Fruit fly (Drosophila melanogaster) whole organism, wandering third instar larva: ENCODE results near the gene AP-2mu.

Experiments used
- Abd-B ChIP-seq: fragments of >200 bp; optimal IDR thresholded peaks from 2 replicates; lab custom pipeline; 2017; ENCODE audit warnings: missing biosample characterization, missing genetic modification characterization
- CG32264 ChIP-seq: fragments of 200-800 bp; sonication (Bioruptor generic); optimal IDR thresholded peaks from 2 replicates; lab custom pipeline; 2016; ENCODE audit warnings: missing biosample characterization, missing genetic modification characterization
- CG9705 ChIP-seq: fragments of 200-800 bp; sonication (Bioruptor generic); optimal IDR thresholded peaks from 2 replicates; lab custom pipeline; 2018; ENCODE audit warnings: missing biosample characterization, mild to moderate bottlenecking, missing genetic modification characterization
- CrebA ChIP-seq: fragments of 200-800 bp; sonication (Bioruptor generic); optimal IDR thresholded peaks from 2 replicates; lab custom pipeline; 2016; ENCODE audit warnings: missing biosample characterization, mild to moderate bottlenecking, missing genetic modification characterization, borderline replicate concordance
- Dfd ChIP-seq: fragments of >200 bp; optimal IDR thresholded peaks from 2 replicates; lab custom pipeline; 2017; ENCODE audit warnings: missing biosample characterization, missing genetic modification characterization
- Dif ChIP-seq: fragments of 200-275, 200-300 bp; sonication (Bioruptor generic); optimal IDR thresholded peaks from 2 replicates; lab custom pipeline; 2018; ENCODE audit warnings: missing biosample characterization, missing genetic modification characterization; ENCODE audit not compliant: partially characterized antibody
- HLH106 ChIP-seq: fragments of 200-800 bp; optimal IDR thresholded peaks from 3 replicates; lab custom pipeline; 2019; ENCODE audit warnings: missing biosample characterization, mild to moderate bottlenecking, missing genetic modification characterization, moderate library complexity
- Hnf4 ChIP-seq: fragments of 200-800 bp; sonication (Bioruptor generic); optimal IDR thresholded peaks from 2 replicates; lab custom pipeline; 2016; ENCODE audit warnings: missing biosample characterization, mild to moderate bottlenecking, missing genetic modification characterization
- Hr78 ChIP-seq: fragments of >200 bp; optimal IDR thresholded peaks from 2 replicates; lab custom pipeline; 2017; ENCODE audit warnings: missing biosample characterization, missing genetic modification characterization
- Hr83 ChIP-seq: fragments of 200-300 bp; sonication (Bioruptor generic); optimal IDR thresholded peaks from 2 replicates; lab custom pipeline; 2016; ENCODE audit warnings: missing biosample characterization, mild to moderate bottlenecking, missing genetic modification characterization, moderate library complexity; ENCODE audit not compliant: poor library complexity, severe bottlenecking
- Jra ChIP-seq: sonication (Bioruptor generic); optimal IDR thresholded peaks from 2 replicates; lab custom pipeline; 2016; ENCODE audit warnings: missing biosample characterization, missing genetic modification characterization
- Mio ChIP-seq: sonication (Bioruptor generic); optimal IDR thresholded peaks from 2 replicates; lab custom pipeline; 2016; ENCODE audit warnings: missing biosample characterization, missing genetic modification characterization
- Myc ChIP-seq: fragments of >200 bp; optimal IDR thresholded peaks from 2 replicates; lab custom pipeline; 2017
- N ChIP-seq: fragments of >200 bp; optimal IDR thresholded peaks from 2 replicates; lab custom pipeline; 2018; ENCODE audit warnings: missing biosample characterization, missing external identifiers, missing genetic modification characterization
- OdsH ChIP-seq: fragments of 200-800 bp; sonication (Bioruptor generic); optimal IDR thresholded peaks from 2 replicates; lab custom pipeline; 2016; ENCODE audit warnings: missing biosample characterization, mild to moderate bottlenecking, missing genetic modification characterization
- Rel ChIP-seq, 2 experiments: fragments of 200-800 bp; sonication (Bioruptor generic) in 1 of 2; optimal IDR thresholded peaks; 2 replicates in 1 of 2; 3 replicates in 1 of 2; lab custom pipeline; 2016 to 2019; ENCODE audit warnings: mild to moderate bottlenecking in 2 of 2, missing biosample characterization in 2 of 2, missing genetic modification characterization in 2 of 2, moderate library complexity in 1 of 2
- Sp1 ChIP-seq: fragments of 200-800 bp; sonication (Bioruptor generic); optimal IDR thresholded peaks from 3 replicates; lab custom pipeline; 2019; ENCODE audit warnings: missing biosample characterization, mild to moderate bottlenecking, missing genetic modification characterization, moderate library complexity
- Vsx2 ChIP-seq: fragments of 200-300, 225-300 bp; sonication (Bioruptor generic); optimal IDR thresholded peaks from 2 replicates; lab custom pipeline; 2018; ENCODE audit warnings: missing biosample characterization, missing genetic modification characterization; ENCODE audit not compliant: partially characterized antibody
- br ChIP-seq: fragments of 200-800 bp; sonication (Bioruptor generic); optimal IDR thresholded peaks from 2 replicates; lab custom pipeline; 2016; ENCODE audit warnings: missing biosample characterization, missing genetic modification characterization
- brk ChIP-seq: fragments of 200-800 bp; sonication (Bioruptor generic); optimal IDR thresholded peaks from 2 replicates; lab custom pipeline; 2016; ENCODE audit warnings: missing biosample characterization, mild to moderate bottlenecking, missing genetic modification characterization
- dl ChIP-seq, 2 experiments: fragments of 175-275, 200-275 bp in 1 of 2; fragments of 200-275 bp in 1 of 2; sonication (Bioruptor generic); optimal IDR thresholded peaks; lab custom pipeline; 2018; ENCODE audit warnings: mild to moderate bottlenecking in 2 of 2, missing biosample characterization in 2 of 2, missing genetic modification characterization in 2 of 2, moderate library complexity in 2 of 2; ENCODE audit not compliant: partially characterized antibody in 2 of 2, insufficient read depth in 1 of 2
- ey ChIP-seq: fragments of 200-800 bp; sonication (Bioruptor generic); optimal IDR thresholded peaks from 2 replicates; lab custom pipeline; 2016; ENCODE audit warnings: missing biosample characterization, missing genetic modification characterization
- foxo ChIP-seq, 2 experiments: fragments of 200-800 bp; sonication (Bioruptor generic); optimal IDR thresholded peaks; 2 replicates in 1 of 2; 3 replicates in 1 of 2; lab custom pipeline; 2016 to 2017; ENCODE audit warnings: missing biosample characterization in 2 of 2, missing genetic modification characterization in 2 of 2
- fru ChIP-seq: fragments of 200-800 bp; sonication (Bioruptor generic); optimal IDR thresholded peaks from 3 replicates; lab custom pipeline; 2016; ENCODE audit warnings: missing biosample characterization, mild to moderate bottlenecking, missing genetic modification characterization
- h ChIP-seq: fragments of 200-800 bp; sonication (Bioruptor generic); optimal IDR thresholded peaks from 3 replicates; lab custom pipeline; 2016; ENCODE audit warnings: missing biosample characterization, mild to moderate bottlenecking, missing genetic modification characterization
- jim ChIP-seq: fragments of 175-275, 200-325 bp; sonication (Bioruptor generic); optimal IDR thresholded peaks from 2 replicates; lab custom pipeline; 2016; ENCODE audit warnings: missing biosample characterization, mild to moderate bottlenecking, missing genetic modification characterization
- lola ChIP-seq: fragments of >200 bp; optimal IDR thresholded peaks from 2 replicates; lab custom pipeline; 2017; ENCODE audit warnings: missing biosample characterization, missing genetic modification characterization
- psq ChIP-seq: fragments of 200-800 bp; sonication (Bioruptor generic); optimal IDR thresholded peaks from 3 replicates; lab custom pipeline; 2017; ENCODE audit warnings: missing biosample characterization, mild to moderate bottlenecking, missing genetic modification characterization, moderate library complexity
- rgr ChIP-seq: fragments of 200-800 bp; sonication (Bioruptor generic); optimal IDR thresholded peaks from 3 replicates; lab custom pipeline; 2016; ENCODE audit warnings: missing biosample characterization, mild to moderate bottlenecking, missing genetic modification characterization
- sage ChIP-seq: fragments of 200-800 bp; sonication (Bioruptor generic); optimal IDR thresholded peaks from 2 replicates; lab custom pipeline; 2016; ENCODE audit warnings: missing biosample characterization, mild to moderate bottlenecking, missing genetic modification characterization
- sv ChIP-seq: fragments of 200-800 bp; sonication (Bioruptor generic); optimal IDR thresholded peaks from 3 replicates; lab custom pipeline; 2016; ENCODE audit warnings: missing biosample characterization, missing genetic modification characterization
- usp ChIP-seq: fragments of >200 bp; optimal IDR thresholded peaks from 2 replicates; lab custom pipeline; 2017; ENCODE audit warnings: missing biosample characterization, missing genetic modification characterization
- woc ChIP-seq: sonication (Bioruptor generic); optimal IDR thresholded peaks from 2 replicates; lab custom pipeline; 2016; ENCODE audit warnings: missing biosample characterization, mild to moderate bottlenecking, missing genetic modification characterization

AP-2mu gene

dm6 chr3R:22468829-22469487 lies 6.7 kb downstream of the AP-2mu start:
- TF ChIP-seq sv (GFP tag; lab: Kevin White, UChicago) (peak; percentile 69), brk (no peak), Rel (GFP tag; optimal IDR thresholded peaks at IDR 0.05; lab: Kevin White, UChicago) (no peak), Rel (tag; optimal IDR thresholded peaks at IDR 0.05; lab: Kevin White, UChicago) (no peak), Sp1 (peak; percentile 57), br (GFP tag; lab: Kevin White, UChicago) (peak; percentile 74), psq (GFP tag; lab: Kevin White, UChicago) (no peak), dl (GFP tag; optimal IDR thresholded peaks at IDR 0.05; lab: Kevin White, UChicago; ENCODE audit: insufficient read depth in 1 of 2, partially characterized antibody in 2 of 2) (no peak), Mio (GFP tag; lab: Kevin White, UChicago) (no peak), N (GFP tag; lab: Kevin White, UChicago) (no peak), CG9705 (no peak), Vsx2 (GFP tag; lab: Kevin White, UChicago) (no peak), Hnf4 (GFP tag; lab: Kevin White, UChicago) (no peak), rgr (GFP tag; lab: Kevin White, UChicago) (peak; percentile 59), usp (GFP tag; lab: Kevin White, UChicago) (no peak), sage (GFP tag; lab: Kevin White, UChicago) (no peak), ey (GFP tag; lab: Kevin White, UChicago) (peak; percentile 78), HLH106 (tag; lab: Kevin White, UChicago) (peak; percentile 67), Abd-B (GFP tag; lab: Kevin White, UChicago) (no peak), fru (GFP tag; lab: Kevin White, UChicago) (peak; percentile 79), Dif (GFP tag; lab: Kevin White, UChicago) (no peak), OdsH (GFP tag; lab: Kevin White, UChicago) (peak; percentile 43), woc (GFP tag; lab: Kevin White, UChicago) (peak; percentile 21), jim (GFP tag; lab: Kevin White, UChicago) (no peak), CG32264 (GFP tag; lab: Kevin White, UChicago) (peak; percentile 6), CrebA (no peak), Hr83 (no peak), h (GFP tag; lab: Kevin White, UChicago) (peak; percentile 74), foxo (GFP tag; optimal IDR thresholded peaks at IDR 0.05; lab: Kevin White, UChicago) (peak in 1 of 2 experiments; percentile 74), Dfd (no peak)

dm6 chr3R:22470064-22470463 lies 7.8 kb downstream of the AP-2mu start:
- no peak for TF ChIP-seq dl (GFP tag; optimal IDR thresholded peaks at IDR 0.05; lab: Kevin White, UChicago; ENCODE audit: insufficient read depth in 1 of 2, partially characterized antibody in 2 of 2)

dm6 chr3R:22483537-22483936 lies 21.3 kb downstream of the AP-2mu start:
- TF ChIP-seq Myc (lab: Kevin White, UChicago) = no peak
- no peak for TF ChIP-seq Hr78 (GFP tag; lab: Kevin White, UChicago)
- TF ChIP-seq psq (GFP tag; lab: Kevin White, UChicago) = no peak

dm6 chr3R:22487037-22487492 lies 24.8 kb downstream of the AP-2mu start, which contains the start of gene Pfdn5:
TSS of gene Pfdn5 (plus strand) at chr3R:22487039.
- no peak for TF ChIP-seq lola
- no peak for TF ChIP-seq h (GFP tag; lab: Kevin White, UChicago)
- TF ChIP-seq Rel (GFP tag; optimal IDR thresholded peaks at IDR 0.05; lab: Kevin White, UChicago) = no peak
- peak; percentile 59 for TF ChIP-seq Rel (tag; optimal IDR thresholded peaks at IDR 0.05; lab: Kevin White, UChicago)
- TF ChIP-seq Dif (GFP tag; lab: Kevin White, UChicago) = peak; percentile 7
- TF ChIP-seq Jra (GFP tag; lab: Kevin White, UChicago) = peak; percentile 73
